Fruit fly (Drosophila melanogaster): ENCODE data around the gene CG4069.
A peak's percentile ranks its signal among the peaks of the same experiment; 100 is the strongest.

The CG4069 gene

DNA sequence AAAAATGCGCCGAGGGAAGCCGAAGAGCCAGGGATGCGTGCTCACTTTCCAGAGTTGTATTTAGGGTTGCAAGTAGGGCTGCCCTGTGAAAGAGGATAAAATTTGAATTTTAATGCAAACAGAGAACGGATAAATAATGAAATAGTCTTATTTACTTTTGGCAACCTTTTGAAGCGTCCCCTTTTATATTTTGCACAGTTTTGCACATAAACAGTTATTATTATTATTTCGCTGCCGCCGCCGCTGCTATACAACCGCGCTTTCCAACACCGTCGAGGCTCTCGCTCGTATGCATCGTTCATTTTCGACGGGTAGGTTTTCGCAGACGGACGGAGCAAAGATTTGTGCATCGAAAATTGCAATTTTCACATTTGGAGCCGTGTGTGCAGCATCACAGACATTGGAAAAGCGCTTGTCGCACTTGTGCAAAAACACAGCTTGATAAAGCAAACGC is 22.3 kb downstream of the CG4069 start, which contains the start of the genes sti and tral (continued):
- peak; percentile 92 for TF ChIP-seq vvl (GFP tag; IDR thresholded peaks at IDR 0.05)
- TF ChIP-seq sc (optimal IDR thresholded peaks at IDR 0.05): no peak
- peak; percentile 56 for TF ChIP-seq sc (GFP tag; optimal IDR thresholded peaks at IDR 0.05)
- TF ChIP-seq Lim3 (GFP tag; IDR thresholded peaks at IDR 0.05): no peak
- peak; percentile 71 for TF ChIP-seq dmrt99B (tag; optimal IDR thresholded peaks at IDR 0.05)
- TF ChIP-seq CG34376 (GFP tag; optimal IDR thresholded peaks at IDR 0.05): peak; percentile 92
- peak; percentile 57; the same call in 1 of the 2 replicates for TF ChIP-seq ro (GFP tag; IDR thresholded peaks at IDR 0.05)
- peak; percentile 72 for TF ChIP-seq klu (GFP tag; IDR thresholded peaks at IDR 0.05)
- peak; percentile 76 for TF ChIP-seq CG15601 (tag; optimal IDR thresholded peaks at IDR 0.05)
- TF ChIP-seq Usf (GFP tag; optimal IDR thresholded peaks at IDR 0.05): peak; percentile 55
- TF ChIP-seq Antp (GFP tag; optimal IDR thresholded peaks at IDR 0.05): peak; percentile 96
- peak; percentile 88 for TF ChIP-seq nmo (GFP tag; optimal IDR thresholded peaks at IDR 0.05)
- TF ChIP-seq Rx (GFP tag; IDR thresholded peaks at IDR 0.05): peak; percentile 79
- TF ChIP-seq inv (GFP tag; IDR thresholded peaks at IDR 0.05; ENCODE audit: partially characterized antibody): no peak
- peak; percentile 97 for TF ChIP-seq CG2120 (GFP tag; optimal IDR thresholded peaks at IDR 0.05)
- TF ChIP-seq Dip3 (GFP tag; optimal IDR thresholded peaks at IDR 0.05): peak; percentile 95
- TF ChIP-seq odd (GFP tag; optimal IDR thresholded peaks at IDR 0.05): peak; percentile 59
- peak; percentile 87 for TF ChIP-seq CG6272 (GFP tag; IDR thresholded peaks at IDR 0.05)
- peak; percentile 87 for TF ChIP-seq CG6689 (GFP tag; IDR thresholded peaks at IDR 0.05)
- TF ChIP-seq prd (optimal IDR thresholded peaks at IDR 0.05): no peak
- peak; percentile 89 for TF ChIP-seq prd (GFP tag; IDR thresholded peaks at IDR 0.05)
- TF ChIP-seq CG15479 (GFP tag; optimal IDR thresholded peaks at IDR 0.05): peak; percentile 43
- TF ChIP-seq tup (GFP tag; optimal IDR thresholded peaks at IDR 0.05): peak; percentile 91
- peak; percentile 69 for TF ChIP-seq CG8388 (GFP tag; optimal IDR thresholded peaks at IDR 0.05)
- TF ChIP-seq hbn (GFP tag; IDR thresholded peaks at IDR 0.05; ENCODE audit: partially characterized antibody): no peak
- TF ChIP-seq mld (GFP tag; IDR thresholded peaks at IDR 0.05; ENCODE audit: partially characterized antibody): no peak
- peak; percentile 93 for TF ChIP-seq vfl (GFP tag; optimal IDR thresholded peaks at IDR 0.05)
- TF ChIP-seq CG4360 (GFP tag; IDR thresholded peaks at IDR 0.05): peak; percentile 18; the same call in 1 of the 2 replicates
- peak; percentile 41; the same call in 1 of the 3 replicates for TF ChIP-seq CG16813 (GFP tag; IDR thresholded peaks at IDR 0.05; ENCODE audit: partially characterized antibody)
- TF ChIP-seq btn (GFP tag; optimal IDR thresholded peaks at IDR 0.05): peak; percentile 74
- no peak for TF ChIP-seq br (optimal IDR thresholded peaks at IDR 0.05)
- TF ChIP-seq CG15696 (tag; optimal IDR thresholded peaks at IDR 0.05): peak; percentile 79
- TF ChIP-seq run (tag; optimal IDR thresholded peaks at IDR 0.05): peak; percentile 15
- TF ChIP-seq danr (GFP tag; IDR thresholded peaks at IDR 0.05): peak; percentile 66; the same call in 1 of the 2 replicates
- peak; percentile 73 for TF ChIP-seq pb (GFP tag; optimal IDR thresholded peaks at IDR 0.05)
- TF ChIP-seq CG15269 (tag; optimal IDR thresholded peaks at IDR 0.05): peak; percentile 80
- TF ChIP-seq maf-S (GFP tag; optimal IDR thresholded peaks at IDR 0.05): peak; percentile 94
- peak; percentile 83 for TF ChIP-seq ab (GFP tag; optimal IDR thresholded peaks at IDR 0.05)
- peak; percentile 90 for TF ChIP-seq CG9215 (GFP tag; IDR thresholded peaks at IDR 0.05)
- TF ChIP-seq ttk (GFP tag; IDR thresholded peaks at IDR 0.05): peak; percentile 84
- peak; percentile 88 for TF ChIP-seq phol (tag; optimal IDR thresholded peaks at IDR 0.05)
- TF ChIP-seq dati (GFP tag; IDR thresholded peaks at IDR 0.05): 0 out of 2 replicates have a peak, but pooled peaks have one; percentile 40
- peak; percentile 70 for TF ChIP-seq CG15011 (GFP tag; optimal IDR thresholded peaks at IDR 0.05)
- TF ChIP-seq cg (GFP tag; optimal IDR thresholded peaks at IDR 0.05): no peak
- TF ChIP-seq CG7963 (GFP tag; IDR thresholded peaks at IDR 0.05; ENCODE audit: partially characterized antibody): no peak
- peak; percentile 76 for TF ChIP-seq B-H1 (GFP tag; IDR thresholded peaks at IDR 0.05)
- peak; percentile 88 for TF ChIP-seq CG4854 (GFP tag; optimal IDR thresholded peaks at IDR 0.05)
- TF ChIP-seq gro (GFP tag; optimal IDR thresholded peaks at IDR 0.05): peak; percentile 95
- TF ChIP-seq Mrtf (GFP tag; IDR thresholded peaks at IDR 0.05): peak; percentile 80
- TF ChIP-seq Sin3A (optimal IDR thresholded peaks at IDR 0.05): peak; percentile 97
- peak; percentile 72 for TF ChIP-seq CG10959 (GFP tag; IDR thresholded peaks at IDR 0.05)
- TF ChIP-seq E2f2 (GFP tag; IDR thresholded peaks at IDR 0.05): peak; percentile 99
